Worm (Caenorhabditis elegans) whole organism, late embryonic: ENCODE data around the gene C14A4.12.

Source experiments
- C08G9.2 ChIP-seq: sonication (generic microtip); optimal IDR thresholded peaks from 2 replicates; lab custom pipeline; 2016; ENCODE audit warnings: mild to moderate bottlenecking, missing genetic modification characterization, moderate library complexity, missing compliant biosample characterization
- C38D4.7 ChIP-seq: fragments of 200-800 bp; sonication (Bioruptor generic); optimal IDR thresholded peaks from 2 replicates; lab custom pipeline; 2018; ENCODE audit warnings: mild to moderate bottlenecking, missing genetic modification characterization, moderate library complexity, missing compliant biosample characterization
- F13H6.1 ChIP-seq: sonication (generic microtip); optimal IDR thresholded peaks from 2 replicates; lab custom pipeline; 2016; ENCODE audit warnings: missing genetic modification characterization, missing compliant biosample characterization
- K02D7.2 ChIP-seq: sonication (generic microtip); optimal IDR thresholded peaks from 2 replicates; lab custom pipeline; 2017; ENCODE audit warnings: mild to moderate bottlenecking, missing genetic modification characterization, missing compliant biosample characterization
- T23F11.4 ChIP-seq: fragments of 200-800 bp; sonication (Bioruptor generic); optimal IDR thresholded peaks from 2 replicates; lab custom pipeline; 2018; ENCODE audit warnings: mild to moderate bottlenecking, missing genetic modification characterization, missing compliant biosample characterization
- Y22D7AL.16 ChIP-seq: sonication (generic microtip); optimal IDR thresholded peaks from 2 replicates; lab custom pipeline; 2016; ENCODE audit warnings: missing genetic modification characterization, missing compliant biosample characterization
- ahr-1 ChIP-seq: sonication (generic microtip); optimal IDR thresholded peaks from 2 replicates; lab custom pipeline; 2016; ENCODE audit warnings: missing genetic modification characterization, missing compliant biosample characterization
- ama-1 ChIP-seq: fragments of 150-350 bp; optimal IDR thresholded peaks from 2 replicates; lab custom pipeline; 2014
- ceh-14 ChIP-seq: sonication (generic microtip); optimal IDR thresholded peaks from 2 replicates; lab custom pipeline; 2016; ENCODE audit warnings: missing genotype, missing genetic modification characterization, missing compliant biosample characterization
- ceh-18 ChIP-seq: sonication (generic microtip); optimal IDR thresholded peaks from 2 replicates; lab custom pipeline; 2016; ENCODE audit warnings: missing genetic modification characterization, missing compliant biosample characterization
- ceh-19 ChIP-seq: fragments of 200-800 bp; sonication (Bioruptor generic); optimal IDR thresholded peaks from 2 replicates; lab custom pipeline; 2018; ENCODE audit warnings: mild to moderate bottlenecking, missing genetic modification characterization, missing compliant biosample characterization
- ceh-2 ChIP-seq: sonication (generic microtip); optimal IDR thresholded peaks from 2 replicates; lab custom pipeline; 2016; ENCODE audit warnings: missing genotype, missing genetic modification characterization, missing compliant biosample characterization
- ceh-30 ChIP-seq: fragments of 150-350 bp; optimal IDR thresholded peaks from 2 replicates; lab custom pipeline; 2014; ENCODE audit warnings: missing biosample characterization, missing genetic modification characterization
- ceh-31 ChIP-seq: sonication (generic microtip); optimal IDR thresholded peaks from 2 replicates; lab custom pipeline; 2016; ENCODE audit warnings: missing genetic modification characterization, missing compliant biosample characterization
- ceh-45 ChIP-seq: fragments of 200-800 bp; sonication (Bioruptor generic); IDR thresholded peaks from 2 replicates; pipeline ENCODE4 v1.3.6; 2022; ENCODE audit warnings: missing genetic modification reagents, missing genetic modification characterization, missing compliant biosample characterization
- ceh-9 ChIP-seq: sonication (generic microtip); optimal IDR thresholded peaks from 2 replicates; lab custom pipeline; 2016; ENCODE audit warnings: mild to moderate bottlenecking, missing genetic modification characterization, inconsistent platforms, missing compliant biosample characterization
- dve-1 ChIP-seq: sonication (generic microtip); optimal IDR thresholded peaks from 2 replicates; lab custom pipeline; 2017; ENCODE audit warnings: antibody characterized with exemption, mild to moderate bottlenecking, missing genetic modification characterization, missing compliant biosample characterization
- elt-2 ChIP-seq: sonication (generic microtip); optimal IDR thresholded peaks from 2 replicates; lab custom pipeline; 2016; ENCODE audit warnings: missing genetic modification reagents, missing genetic modification characterization, missing compliant biosample characterization
- elt-4 ChIP-seq: sonication (generic microtip); optimal IDR thresholded peaks from 2 replicates; lab custom pipeline; 2016; ENCODE audit warnings: missing genetic modification characterization, missing compliant biosample characterization
- ets-4 ChIP-seq: sonication (generic microtip); optimal IDR thresholded peaks from 2 replicates; lab custom pipeline; 2016; ENCODE audit warnings: missing genetic modification characterization, missing compliant biosample characterization
- eyg-1 ChIP-seq: sonication (generic microtip); optimal IDR thresholded peaks from 2 replicates; lab custom pipeline; 2016; ENCODE audit warnings: missing genotype, missing genetic modification characterization, missing compliant biosample characterization
- fax-1 ChIP-seq: sonication (generic microtip); optimal IDR thresholded peaks from 2 replicates; lab custom pipeline; 2016; ENCODE audit warnings: missing genotype, missing genetic modification characterization, missing compliant biosample characterization
- fkh-6 ChIP-seq: sonication (generic microtip); optimal IDR thresholded peaks from 2 replicates; lab custom pipeline; 2016; ENCODE audit warnings: missing genetic modification characterization, missing compliant biosample characterization
- gmeb-2 ChIP-seq: sonication (generic microtip); optimal IDR thresholded peaks from 2 replicates; lab custom pipeline; 2016; ENCODE audit warnings: missing genetic modification characterization, inconsistent platforms, missing compliant biosample characterization
- hlh-13 ChIP-seq: fragments of 200-800 bp; sonication (Bioruptor generic); optimal IDR thresholded peaks from 2 replicates; lab custom pipeline; 2018; ENCODE audit warnings: mild to moderate bottlenecking, missing genetic modification characterization, missing compliant biosample characterization
- hlh-15 ChIP-seq: sonication (generic microtip); optimal IDR thresholded peaks from 2 replicates; lab custom pipeline; 2016; ENCODE audit warnings: missing genetic modification characterization, missing compliant biosample characterization
- hlh-30 ChIP-seq: sonication (generic microtip); optimal IDR thresholded peaks from 2 replicates; lab custom pipeline; 2017; ENCODE audit warnings: antibody characterized with exemption, missing genetic modification characterization, missing compliant biosample characterization; ENCODE audit not compliant: insufficient read depth
- hlh-6 ChIP-seq: sonication (generic microtip); optimal IDR thresholded peaks from 2 replicates; lab custom pipeline; 2016; ENCODE audit warnings: missing genotype, missing genetic modification characterization, missing compliant biosample characterization
- lim-6 ChIP-seq: sonication (generic microtip); optimal IDR thresholded peaks from 2 replicates; lab custom pipeline; 2016; ENCODE audit warnings: missing genetic modification characterization, missing compliant biosample characterization
- mec-3 ChIP-seq: sonication (generic microtip); optimal IDR thresholded peaks from 2 replicates; lab custom pipeline; 2016; ENCODE audit warnings: borderline replicate concordance, missing genetic modification characterization, missing compliant biosample characterization
- nfya-1 ChIP-seq: sonication (generic microtip); optimal IDR thresholded peaks from 2 replicates; lab custom pipeline; 2017; ENCODE audit warnings: missing genetic modification characterization, mild to moderate bottlenecking, missing compliant biosample characterization, antibody characterized with exemption, moderate library complexity
- nhr-232 ChIP-seq: sonication (generic microtip); optimal IDR thresholded peaks from 2 replicates; lab custom pipeline; 2016; ENCODE audit warnings: missing genetic modification characterization, missing compliant biosample characterization
- npax-4 ChIP-seq: sonication (generic microtip); optimal IDR thresholded peaks from 2 replicates; lab custom pipeline; 2016; ENCODE audit warnings: missing genetic modification characterization, missing compliant biosample characterization
- pag-3 ChIP-seq: sonication (generic microtip); optimal IDR thresholded peaks from 2 replicates; lab custom pipeline; 2016; ENCODE audit warnings: missing compliant biosample characterization, missing genetic modification characterization, borderline replicate concordance
- pat-9 ChIP-seq: fragments of 200-800 bp; sonication (Bioruptor generic); optimal IDR thresholded peaks from 2 replicates; lab custom pipeline; 2018; ENCODE audit warnings: mild to moderate bottlenecking, missing genetic modification characterization, moderate library complexity, missing compliant biosample characterization
- pax-1 ChIP-seq: fragments of 150-350 bp; optimal IDR thresholded peaks from 2 replicates; lab custom pipeline; 2014; ENCODE audit warnings: missing biosample characterization, missing genetic modification characterization
- pha-4 ChIP-seq: fragments of 150-350 bp; optimal IDR thresholded peaks from 2 replicates; lab custom pipeline; 2018; ENCODE audit warnings: missing biosample characterization, missing genetic modification reagents, missing genetic modification characterization
- pqm-1 ChIP-seq: sonication (generic microtip); optimal IDR thresholded peaks from 2 replicates; lab custom pipeline; 2016; ENCODE audit warnings: missing genetic modification characterization, missing compliant biosample characterization
- pros-1 ChIP-seq: fragments of 150-350 bp; optimal IDR thresholded peaks from 2 replicates; lab custom pipeline; 2014; ENCODE audit warnings: missing biosample characterization, missing genetic modification reagents, missing genetic modification characterization
- ref-2 ChIP-seq: sonication (generic microtip); optimal IDR thresholded peaks from 2 replicates; lab custom pipeline; 2016; ENCODE audit warnings: missing genetic modification characterization, missing compliant biosample characterization
- rnt-1 ChIP-seq: sonication (generic microtip); optimal IDR thresholded peaks from 2 replicates; lab custom pipeline; 2016; ENCODE audit warnings: missing genetic modification characterization, missing compliant biosample characterization
- sdc-2 ChIP-seq: sonication (generic microtip); optimal IDR thresholded peaks from 2 replicates; lab custom pipeline; 2016; ENCODE audit warnings: missing genotype, missing genetic modification characterization, missing compliant biosample characterization
- sox-2 ChIP-seq: fragments of 200-800 bp; sonication (Bioruptor generic); IDR thresholded peaks from 2 replicates; pipeline ENCODE4 v1.3.6; 2022; ENCODE audit warnings: missing genetic modification reagents, missing genetic modification characterization, missing compliant biosample characterization
- syd-9 ChIP-seq: sonication (generic microtip); optimal IDR thresholded peaks from 2 replicates; lab custom pipeline; 2016; ENCODE audit warnings: mild to moderate bottlenecking, missing genetic modification characterization, moderate library complexity, missing compliant biosample characterization
- tbx-7 ChIP-seq: sonication (generic microtip); optimal IDR thresholded peaks from 2 replicates; lab custom pipeline; 2016; ENCODE audit warnings: missing genotype, missing genetic modification characterization, missing compliant biosample characterization
- ttx-3 ChIP-seq: sonication (generic microtip); optimal IDR thresholded peaks from 2 replicates; lab custom pipeline; 2016; ENCODE audit warnings: missing genetic modification reagents, missing genetic modification characterization, missing compliant biosample characterization
- unc-42 ChIP-seq: sonication (generic microtip); optimal IDR thresholded peaks from 2 replicates; lab custom pipeline; 2016; ENCODE audit warnings: missing genotype, missing genetic modification characterization, missing compliant biosample characterization
- unc-55 ChIP-seq: sonication (generic microtip); optimal IDR thresholded peaks from 2 replicates; lab custom pipeline; 2017; ENCODE audit warnings: missing biosample characterization, missing genetic modification reagents, missing genetic modification characterization
- unc-86 ChIP-seq: sonication (generic microtip); optimal IDR thresholded peaks from 2 replicates; lab custom pipeline; 2016; ENCODE audit warnings: missing genetic modification characterization, missing compliant biosample characterization
- ztf-16 ChIP-seq: sonication (generic microtip); optimal IDR thresholded peaks from 2 replicates; lab custom pipeline; 2017; ENCODE audit warnings: missing genetic modification characterization, missing compliant biosample characterization

C14A4.12 gene

ce11 chrII:10612743-10613142 is at the start of gene C14A4.12:
C14A4.12 (plus strand) TSS chrII:10613043.
- no peak for TF ChIP-seq pat-9
- no peak for TF ChIP-seq fkh-6 (tag; lab: Kevin White, UChicago)
- TF ChIP-seq T23F11.4: no peak
- TF ChIP-seq gmeb-2: no peak
- TF ChIP-seq nhr-232 (tag; lab: Kevin White, UChicago): no peak
- no peak for TF ChIP-seq mec-3 (tag; lab: Kevin White, UChicago)
- no peak for TF ChIP-seq ceh-18 (tag; lab: Kevin White, UChicago)
- no peak for TF ChIP-seq hlh-6 (tag; lab: Kevin White, UChicago)
- no peak for TF ChIP-seq ets-4 (tag; lab: Kevin White, UChicago)
- TF ChIP-seq sox-2 (GFP tag; lab: Robert Waterston, UW): no peak
- no peak for TF ChIP-seq unc-42 (tag; lab: Kevin White, UChicago)
- TF ChIP-seq ceh-2 (tag; lab: Kevin White, UChicago): no peak
- TF ChIP-seq hlh-13 (GFP tag; lab: Kevin White, UChicago): no peak
- TF ChIP-seq ceh-31 (tag; lab: Kevin White, UChicago): no peak

ce11 chrII:10563368-10563767 is 49.5 kb upstream of the C14A4.12 start, which contains the start of gene cdc-48.1:
cdc-48.1 (minus strand) TSS chrII:10563407.
- TF ChIP-seq ceh-30 (tag; lab: Kevin White, UChicago) (peak; percentile 95), hlh-6 (tag; lab: Kevin White, UChicago) (peak; percentile 35), sox-2 (GFP tag; lab: Robert Waterston, UW) (peak; percentile 86), C38D4.7 (GFP tag; lab: Kevin White, UChicago) (peak; percentile 46), ceh-14 (tag; lab: Kevin White, UChicago) (peak; percentile 98), ceh-2 (tag; lab: Kevin White, UChicago) (peak; percentile 74), lim-6 (tag; lab: Kevin White, UChicago) (peak; percentile 89), pag-3 (tag; lab: Kevin White, UChicago) (peak; percentile 93), tbx-7 (tag; lab: Kevin White, UChicago) (peak; percentile 68), sdc-2 (tag; lab: Kevin White, UChicago) (peak; percentile 79), unc-55 (GFP tag; lab: Kevin White, UChicago) (peak; percentile 95), ztf-16 (peak; percentile 91), fax-1 (tag; lab: Kevin White, UChicago) (peak; percentile 72), ttx-3 (tag; lab: Kevin White, UChicago) (peak; percentile 68), hlh-13 (GFP tag; lab: Kevin White, UChicago) (peak; percentile 24), dve-1 (peak; percentile 99), F13H6.1 (tag; lab: Kevin White, UChicago) (peak; percentile 85), ref-2 (tag; lab: Kevin White, UChicago) (peak; percentile 99), ceh-45 (GFP tag; lab: Robert Waterston, UW) (peak; percentile 68; the same call in 1 of the 2 replicates), pqm-1 (peak; percentile 77), npax-4 (peak; percentile 20), elt-4 (no peak), pha-4 (no peak), pax-1 (tag; lab: Kevin White, UChicago) (peak; percentile 96), K02D7.2 (peak; percentile 79), ahr-1 (peak; percentile 61), pros-1 (tag; lab: Kevin White, UChicago) (peak; percentile 91), syd-9 (tag; lab: Kevin White, UChicago) (peak; percentile 94), C08G9.2 (tag; lab: Kevin White, UChicago) (peak; percentile 84), ceh-31 (tag; lab: Kevin White, UChicago) (peak; percentile 98), fkh-6 (tag; lab: Kevin White, UChicago) (peak; percentile 24), hlh-30 (tag; lab: Kevin White, UChicago) (peak; percentile 89), ceh-9 (tag; lab: Kevin White, UChicago) (no peak), gmeb-2 (peak; percentile 77), nhr-232 (tag; lab: Kevin White, UChicago) (no peak), elt-2 (peak; percentile 96), hlh-15 (tag; lab: Kevin White, UChicago) (peak; percentile 35), rnt-1 (tag; lab: Kevin White, UChicago) (peak; percentile 98), Y22D7AL.16 (tag; lab: Kevin White, UChicago) (peak; percentile 77), mec-3 (tag; lab: Kevin White, UChicago) (no peak), ceh-19 (GFP tag; lab: Kevin White, UChicago) (peak; percentile 84), nfya-1 (tag; lab: Kevin White, UChicago) (peak; percentile 99), ama-1 (lab: Kevin White, UChicago) (no peak), unc-86 (tag; lab: Kevin White, UChicago) (peak; percentile 97), pat-9 (peak; percentile 92), eyg-1 (tag; lab: Kevin White, UChicago) (no peak)
